Fruit fly (Drosophila melanogaster): Measurements from ENCODE around the gene rtet.

rtet gene

dm6 chr3R:21065010-21065695 lies 43.1 kb upstream of the rtet start, which contains the start of gene AnxB9 (continued):
- TF ChIP-seq trh (GFP tag; optimal IDR thresholded peaks at IDR 0.05) (no peak), CG3995 (GFP tag; optimal IDR thresholded peaks at IDR 0.05) (no peak), dimm (GFP tag; IDR thresholded peaks at IDR 0.05) (no peak), Neu2 (GFP tag; optimal IDR thresholded peaks at IDR 0.05; ENCODE audit: borderline replicate concordance) (no peak), ken (GFP tag; IDR thresholded peaks at IDR 0.05) (0 out of 3 replicates have a peak, but pooled peaks have one; percentile 52), odd (GFP tag; optimal IDR thresholded peaks at IDR 0.05) (peak; percentile 57), fd102C (GFP tag; optimal IDR thresholded peaks at IDR 0.05) (no peak), Atf3 (GFP tag; optimal IDR thresholded peaks at IDR 0.05) (no peak), lilli (GFP tag; optimal IDR thresholded peaks at IDR 0.05) (peak; percentile 47), pb (GFP tag; optimal IDR thresholded peaks at IDR 0.05) (peak; percentile 28), stc (GFP tag; IDR thresholded peaks at IDR 0.05) (peak; percentile 50; the same call in 1 of the 2 replicates), unc-4 (GFP tag; IDR thresholded peaks at IDR 0.05; ENCODE audit: partially characterized antibody) (no peak; the same call in 1 of the 2 replicates), CG2678 (tag; optimal IDR thresholded peaks at IDR 0.05) (peak; percentile 37), CG6765 (GFP tag; optimal IDR thresholded peaks at IDR 0.05) (peak; percentile 65), CG9817 (tag; optimal IDR thresholded peaks at IDR 0.05) (no peak), CG6813 (GFP tag; optimal IDR thresholded peaks at IDR 0.05) (peak; percentile 9), tll (GFP tag; optimal IDR thresholded peaks at IDR 0.05) (no peak), Max (GFP tag; optimal IDR thresholded peaks at IDR 0.05) (peak; percentile 18), CG15601 (tag; optimal IDR thresholded peaks at IDR 0.05) (peak; percentile 8), CG13296 (GFP tag; optimal IDR thresholded peaks at IDR 0.05) (peak; percentile 48), CG11504 (tag; optimal IDR thresholded peaks at IDR 0.05) (peak; percentile 4), Deaf1 (tag; optimal IDR thresholded peaks at IDR 0.05) (peak; percentile 30), CG1832 (GFP tag; optimal IDR thresholded peaks at IDR 0.05) (no peak), Hmx (GFP tag; optimal IDR thresholded peaks at IDR 0.05) (no peak), Ravus (GFP tag; IDR thresholded peaks at IDR 0.05) (no peak), Side (GFP tag; optimal IDR thresholded peaks at IDR 0.05) (peak; percentile 42), CG14710 (tag; optimal IDR thresholded peaks at IDR 0.05) (no peak), CG15514 (GFP tag; optimal IDR thresholded peaks at IDR 0.05) (peak; percentile 72), gro (GFP tag; optimal IDR thresholded peaks at IDR 0.05) (peak; percentile 71), CG7963 (GFP tag; IDR thresholded peaks at IDR 0.05; ENCODE audit: partially characterized antibody) (peak; percentile 54; the same call in 2 of the 3 replicates), Xbp1 (GFP tag; optimal IDR thresholded peaks at IDR 0.05) (peak; percentile 5), zfh1 (GFP tag; IDR thresholded peaks at IDR 0.05) (peak; percentile 47; the same call in 2 of the 3 replicates), CTCF (GFP tag; optimal IDR thresholded peaks at IDR 0.05) (no peak), CG17802 (tag; optimal IDR thresholded peaks at IDR 0.05) (no peak), gcm2 (GFP tag; optimal IDR thresholded peaks at IDR 0.05) (no peak), repo (GFP tag; optimal IDR thresholded peaks at IDR 0.05) (peak; percentile 22), CG3281 (GFP tag; optimal IDR thresholded peaks at IDR 0.05) (no peak), bsh (GFP tag; optimal IDR thresholded peaks at IDR 0.05) (peak in 1 of 2 experiments; percentile 20), seq (GFP tag; IDR thresholded peaks at IDR 0.05) (no peak), CG4328 (GFP tag; optimal IDR thresholded peaks at IDR 0.05) (peak; percentile 22), amos (GFP tag; IDR thresholded peaks at IDR 0.05; ENCODE audit: partially characterized antibody) (peak; percentile 82; the same call in 1 of the 2 replicates), hth (optimal IDR thresholded peaks at IDR 0.05) (no peak), CG13123 (GFP tag; optimal IDR thresholded peaks at IDR 0.05) (no peak), E2f2 (GFP tag; IDR thresholded peaks at IDR 0.05) (no peak), TFAM (GFP tag; optimal IDR thresholded peaks at IDR 0.05) (no peak), CG10209 (GFP tag; optimal IDR thresholded peaks at IDR 0.05) (no peak), crol (GFP tag; IDR thresholded peaks at IDR 0.05) (no peak), Nf-YC (tag; optimal IDR thresholded peaks at IDR 0.05) (peak; percentile 34), CG10366 (GFP tag; IDR thresholded peaks at IDR 0.05) (no peak), Elba2 (GFP tag; optimal IDR thresholded peaks at IDR 0.05) (no peak)
